Worm (Caenorhabditis elegans): Measurements from ENCODE around the gene tut-2.

DNA sequence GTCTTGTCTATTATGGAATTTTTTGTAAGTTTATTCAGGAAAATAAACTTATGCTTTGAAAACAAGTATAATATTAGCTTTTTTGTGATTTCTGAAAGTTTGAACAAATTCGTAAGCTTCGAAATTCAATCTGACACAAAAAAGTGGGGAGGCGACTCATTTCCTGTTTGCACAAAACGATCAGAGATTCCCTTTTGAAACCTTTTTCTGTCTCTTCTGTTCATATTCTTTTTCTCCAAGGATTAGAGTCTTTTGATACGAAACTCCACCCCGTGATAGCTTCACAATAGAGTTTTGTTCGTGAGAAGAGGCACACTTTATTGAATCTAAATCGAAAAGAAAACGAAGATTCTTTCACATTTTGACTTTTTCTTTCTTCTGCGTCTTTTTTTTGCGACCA, 17.1 kb upstream of the tut-2 start:
- TF ChIP-seq ref-1 (GFP tag; conservative IDR thresholded peaks at IDR 0.05) (no peak), flt-1 (GFP tag; IDR thresholded peaks at IDR 0.05) (no peak), T22C8.4 (GFP tag; IDR thresholded peaks at IDR 0.05) (no peak), ztf-29 (GFP tag; IDR thresholded peaks at IDR 0.05) (no peak), tab-1 (GFP tag; IDR thresholded peaks at IDR 0.05) (no peak), cog-1 (tag; optimal IDR thresholded peaks at IDR 0.05) (no peak)

Data from whole organism, midembryonic.